Worm (Caenorhabditis elegans) whole organism, young adult: ENCODE measurements around the gene spe-27.

Experiments
- C17E4.6 ChIP-seq: fragments of 200-800 bp; sonication (Bioruptor generic); IDR thresholded peaks from 2 replicates; pipeline ENCODE4 v1.3.6; 2022; ENCODE audit warnings: missing genetic modification reagents, missing genetic modification characterization, missing compliant biosample characterization
- T07F8.4 ChIP-seq: sonication (generic microtip); optimal IDR thresholded peaks from 2 replicates; lab custom pipeline; 2016; ENCODE audit warnings: mild to moderate bottlenecking, missing genetic modification characterization, moderate library complexity, missing compliant biosample characterization
- bed-1 ChIP-seq: fragments of 200-800 bp; sonication (Bioruptor generic); IDR thresholded peaks from 2 replicates; pipeline ENCODE4 v1.3.6; 2022; ENCODE audit warnings: missing genetic modification reagents, missing genetic modification characterization, missing compliant biosample characterization
- lin-26 ChIP-seq: fragments of 200-800 bp; sonication (Bioruptor generic); IDR thresholded peaks from 2 replicates; pipeline ENCODE4 v1.3.6; 2022; ENCODE audit warnings: missing genetic modification reagents, missing genetic modification characterization, missing compliant biosample characterization
- lsy-27 ChIP-seq: sonication (generic microtip); optimal IDR thresholded peaks from 2 replicates; lab custom pipeline; 2017; ENCODE audit warnings: missing genetic modification characterization, mild to moderate bottlenecking, missing compliant biosample characterization, antibody characterized with exemption, missing genotype, borderline replicate concordance; ENCODE audit not compliant: insufficient read depth
- madf-3 ChIP-seq: fragments of 200-800 bp; sonication (Bioruptor generic); IDR thresholded peaks from 2 replicates; pipeline ENCODE4 v1.3.6; 2022; ENCODE audit warnings: missing genetic modification reagents, missing genetic modification characterization, missing compliant biosample characterization
- mes-4 ChIP-seq: sonication (generic microtip); optimal IDR thresholded peaks from 2 replicates; lab custom pipeline; 2016; ENCODE audit warnings: missing genotype, missing genetic modification characterization, missing compliant biosample characterization
- pha-4 ChIP-seq: fragments of 150-350 bp; sonication (generic microtip); optimal IDR thresholded peaks from 2 replicates; lab custom pipeline; 2014; ENCODE audit warnings: missing biosample characterization, missing genetic modification reagents, missing genetic modification characterization
- tbp1 ChIP-seq: fragments of 200-800 bp; sonication (Bioruptor generic); optimal IDR thresholded peaks from 2 replicates; lab custom pipeline; 2018; ENCODE audit warnings: mild to moderate bottlenecking, missing genetic modification characterization, missing compliant biosample characterization

ce11 chrIV:5896341-5896740 is 30.6 kb upstream of the spe-27 start, which contains the start of gene pck-3:
- TF ChIP-seq C17E4.6 (GFP tag; lab: Robert Waterston, UW) (no peak), pha-4 (tag; lab: Kevin White, UChicago) (no peak), lin-26 (GFP tag; lab: Robert Waterston, UW) (no peak), T07F8.4 (no peak), tbp1 (GFP tag; lab: Kevin White, UChicago) (no peak), lsy-27 (tag; lab: Kevin White, UChicago) (no peak), mes-4 (no peak), bed-1 (GFP tag; lab: Robert Waterston, UW) (no peak), madf-3 (GFP tag; lab: Robert Waterston, UW) (no peak)
